Worm (Caenorhabditis elegans): Measurements from ENCODE around the gene T07G12.2.

DNA sequence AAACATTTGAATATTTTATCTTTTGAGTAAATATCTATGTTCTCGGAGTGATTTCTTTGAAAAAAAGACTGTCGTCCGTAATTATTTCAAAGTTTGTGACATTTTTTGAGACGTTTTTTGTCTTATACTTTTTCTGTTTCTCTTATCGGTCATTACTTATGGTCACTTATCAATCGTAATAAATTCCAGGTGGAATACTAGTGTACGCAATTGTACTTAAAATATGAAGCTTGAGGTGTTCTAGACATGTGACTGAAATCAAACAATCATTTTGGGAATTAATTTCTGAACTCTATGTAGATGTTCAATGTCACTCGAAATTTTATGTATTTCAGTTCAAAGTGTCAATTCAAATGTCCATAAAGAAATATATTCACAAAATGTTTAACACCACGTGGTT is 11.8 kb downstream of the T07G12.2 start:
- TF ChIP-seq unc-86 (tag; optimal IDR thresholded peaks at IDR 0.05): no peak
- TF ChIP-seq ceh-14 (tag; optimal IDR thresholded peaks at IDR 0.05): no peak
- no peak for TF ChIP-seq ceh-9 (tag; optimal IDR thresholded peaks at IDR 0.05)
- no peak for TF ChIP-seq hlh-30 (tag; optimal IDR thresholded peaks at IDR 0.05; ENCODE audit: insufficient read depth)
- TF ChIP-seq dmd-4 (tag; optimal IDR thresholded peaks at IDR 0.05; ENCODE audit: borderline replicate concordance): no peak
- no peak for TF ChIP-seq nhr-11 (tag; optimal IDR thresholded peaks at IDR 0.05)
- TF ChIP-seq lim-6 (tag; optimal IDR thresholded peaks at IDR 0.05): no peak
- no peak for TF ChIP-seq F13H6.1 (tag; optimal IDR thresholded peaks at IDR 0.05)
- no peak for TF ChIP-seq hlh-6 (tag; optimal IDR thresholded peaks at IDR 0.05)
- no peak for TF ChIP-seq tbx-7 (tag; optimal IDR thresholded peaks at IDR 0.05)
- no peak for TF ChIP-seq ref-2 (tag; optimal IDR thresholded peaks at IDR 0.05)
